Worm (Caenorhabditis elegans): ENCODE data around the gene mcm-6.

The mcm-6 gene

ce11 chrIII:9817087-9817612, 23.0 kb downstream of the mcm-6 start, which contains the start of gene cnx-1 (continued):
- TF ChIP-seq M03D4.4 (tag; optimal IDR thresholded peaks at IDR 0.05) (no peak), pha-4 (tag; optimal IDR thresholded peaks at IDR 0.05) (no peak), nhr-76 (tag; optimal IDR thresholded peaks at IDR 0.05) (no peak), ceh-43 (GFP tag; optimal IDR thresholded peaks at IDR 0.05) (no peak), sem-2 (GFP tag; optimal IDR thresholded peaks at IDR 0.05) (no peak), elt-1 (tag; optimal IDR thresholded peaks at IDR 0.05; ENCODE audit: borderline replicate concordance, insufficient read depth) (no peak), sptf-1 (tag; optimal IDR thresholded peaks at IDR 0.05) (peak; percentile 29), bed-3 (GFP tag; optimal IDR thresholded peaks at IDR 0.05) (no peak)

- TF ChIP-seq drap-1 (GFP tag; optimal IDR thresholded peaks at IDR 0.05), result no peak
- peak; percentile 81 for TF ChIP-seq lsy-2 (tag; optimal IDR thresholded peaks at IDR 0.05)
Observed at ce11 chrIII:9817894-9818293, 23.7 kb downstream of the mcm-6 start.

ce11 chrIII:9818763-9819162, 24.6 kb downstream of the mcm-6 start, which contains the start of gene panl-3:
panl-3 (plus strand) TSS chrIII:9819056.
- TF ChIP-seq ceh-83 (GFP tag; optimal IDR thresholded peaks at IDR 0.05), result no peak
- no peak for TF ChIP-seq drap-1 (GFP tag; optimal IDR thresholded peaks at IDR 0.05)
- TF ChIP-seq sem-2 (GFP tag; optimal IDR thresholded peaks at IDR 0.05), result no peak
- TF ChIP-seq bed-3 (GFP tag; optimal IDR thresholded peaks at IDR 0.05), result no peak
- no peak for TF ChIP-seq flh-1 (GFP tag; optimal IDR thresholded peaks at IDR 0.05)
- no peak for TF ChIP-seq unc-39 (tag; optimal IDR thresholded peaks at IDR 0.05)
- TF ChIP-seq tbx-8 (GFP tag; optimal IDR thresholded peaks at IDR 0.05), result no peak
- TF ChIP-seq pha-4 (tag; optimal IDR thresholded peaks at IDR 0.05), result peak; percentile 23
- no peak for TF ChIP-seq elt-3 (tag; optimal IDR thresholded peaks at IDR 0.05)
- TF ChIP-seq lin-32 (GFP tag; optimal IDR thresholded peaks at IDR 0.05), result no peak
- peak; percentile 14 for TF ChIP-seq lin-13 (tag; optimal IDR thresholded peaks at IDR 0.05)
- TF ChIP-seq M03D4.4 (tag; optimal IDR thresholded peaks at IDR 0.05), result no peak
- no peak for TF ChIP-seq zip-8 (tag; optimal IDR thresholded peaks at IDR 0.05)
- TF ChIP-seq lsy-2 (tag; optimal IDR thresholded peaks at IDR 0.05), result peak; percentile 4
- TF ChIP-seq ztf-11 (tag; optimal IDR thresholded peaks at IDR 0.05), result no peak
- no peak for TF ChIP-seq elt-1 (tag; optimal IDR thresholded peaks at IDR 0.05; ENCODE audit: borderline replicate concordance, insufficient read depth)
- TF ChIP-seq mep-1 (tag; optimal IDR thresholded peaks at IDR 0.05), result peak; percentile 49
- no peak for TF ChIP-seq mab-5 (tag; optimal IDR thresholded peaks at IDR 0.05)
- TF ChIP-seq ceh-39 (tag; optimal IDR thresholded peaks at IDR 0.05), result no peak
- TF ChIP-seq ces-1 (GFP tag; optimal IDR thresholded peaks at IDR 0.05), result no peak
- TF ChIP-seq unc-62 (GFP tag; optimal IDR thresholded peaks at IDR 0.05), result no peak
- TF ChIP-seq nhr-12 (tag; optimal IDR thresholded peaks at IDR 0.05), result no peak
- peak; percentile 37 for TF ChIP-seq sptf-1 (tag; optimal IDR thresholded peaks at IDR 0.05)
- no peak for TF ChIP-seq nhr-2 (tag; optimal IDR thresholded peaks at IDR 0.05)
- TF ChIP-seq nhr-237 (tag; optimal IDR thresholded peaks at IDR 0.05), result no peak
- no peak for TF ChIP-seq hlh-1 (tag; optimal IDR thresholded peaks at IDR 0.05)
- no peak for TF ChIP-seq ham-2 (GFP tag; optimal IDR thresholded peaks at IDR 0.05)
- TF ChIP-seq nhr-28 (tag; optimal IDR thresholded peaks at IDR 0.05), result no peak
- TF ChIP-seq unc-120 (tag; optimal IDR thresholded peaks at IDR 0.05; ENCODE audit: poor library complexity, severe bottlenecking), result no peak
- TF ChIP-seq blmp-1 (tag; optimal IDR thresholded peaks at IDR 0.05), result no peak
- no peak for TF ChIP-seq snpc-4 (tag; optimal IDR thresholded peaks at IDR 0.05)
- TF ChIP-seq ceh-43 (GFP tag; optimal IDR thresholded peaks at IDR 0.05), result no peak
- TF ChIP-seq mls-2 (tag; optimal IDR thresholded peaks at IDR 0.05), result no peak
- TF ChIP-seq cnd-1 (tag; optimal IDR thresholded peaks at IDR 0.05), result peak; percentile 46
- TF ChIP-seq nhr-76 (tag; optimal IDR thresholded peaks at IDR 0.05), result no peak

- no peak for TF ChIP-seq nhr-76 (tag; optimal IDR thresholded peaks at IDR 0.05)
- no peak for TF ChIP-seq mab-5 (tag; optimal IDR thresholded peaks at IDR 0.05)
- TF ChIP-seq ztf-11 (tag; optimal IDR thresholded peaks at IDR 0.05), result no peak
- TF ChIP-seq unc-39 (tag; optimal IDR thresholded peaks at IDR 0.05), result no peak
- TF ChIP-seq ceh-43 (GFP tag; optimal IDR thresholded peaks at IDR 0.05), result no peak
- TF ChIP-seq cnd-1 (tag; optimal IDR thresholded peaks at IDR 0.05), result no peak
- TF ChIP-seq sptf-1 (tag; optimal IDR thresholded peaks at IDR 0.05), result no peak
- no peak for TF ChIP-seq mep-1 (tag; optimal IDR thresholded peaks at IDR 0.05)
- no peak for TF ChIP-seq unc-62 (GFP tag; optimal IDR thresholded peaks at IDR 0.05)
- no peak for TF ChIP-seq sem-2 (GFP tag; optimal IDR thresholded peaks at IDR 0.05)
- TF ChIP-seq nhr-28 (tag; optimal IDR thresholded peaks at IDR 0.05), result no peak
- TF ChIP-seq ceh-39 (tag; optimal IDR thresholded peaks at IDR 0.05), result no peak
- TF ChIP-seq flh-1 (GFP tag; optimal IDR thresholded peaks at IDR 0.05), result no peak
- no peak for TF ChIP-seq zip-8 (tag; optimal IDR thresholded peaks at IDR 0.05)
- TF ChIP-seq drap-1 (GFP tag; optimal IDR thresholded peaks at IDR 0.05), result no peak
- TF ChIP-seq elt-3 (tag; optimal IDR thresholded peaks at IDR 0.05), result no peak
- TF ChIP-seq nhr-12 (tag; optimal IDR thresholded peaks at IDR 0.05), result no peak
- no peak for TF ChIP-seq nhr-237 (tag; optimal IDR thresholded peaks at IDR 0.05)
Observed at ce11 chrIII:9822942-9823341, 28.8 kb downstream of the mcm-6 start, which contains the start of gene arl-5. arl-5 (plus strand) TSS chrIII:9823242.
